Fruit fly (Drosophila melanogaster): Measurements from ENCODE around the gene Gyc88E.

DNA sequence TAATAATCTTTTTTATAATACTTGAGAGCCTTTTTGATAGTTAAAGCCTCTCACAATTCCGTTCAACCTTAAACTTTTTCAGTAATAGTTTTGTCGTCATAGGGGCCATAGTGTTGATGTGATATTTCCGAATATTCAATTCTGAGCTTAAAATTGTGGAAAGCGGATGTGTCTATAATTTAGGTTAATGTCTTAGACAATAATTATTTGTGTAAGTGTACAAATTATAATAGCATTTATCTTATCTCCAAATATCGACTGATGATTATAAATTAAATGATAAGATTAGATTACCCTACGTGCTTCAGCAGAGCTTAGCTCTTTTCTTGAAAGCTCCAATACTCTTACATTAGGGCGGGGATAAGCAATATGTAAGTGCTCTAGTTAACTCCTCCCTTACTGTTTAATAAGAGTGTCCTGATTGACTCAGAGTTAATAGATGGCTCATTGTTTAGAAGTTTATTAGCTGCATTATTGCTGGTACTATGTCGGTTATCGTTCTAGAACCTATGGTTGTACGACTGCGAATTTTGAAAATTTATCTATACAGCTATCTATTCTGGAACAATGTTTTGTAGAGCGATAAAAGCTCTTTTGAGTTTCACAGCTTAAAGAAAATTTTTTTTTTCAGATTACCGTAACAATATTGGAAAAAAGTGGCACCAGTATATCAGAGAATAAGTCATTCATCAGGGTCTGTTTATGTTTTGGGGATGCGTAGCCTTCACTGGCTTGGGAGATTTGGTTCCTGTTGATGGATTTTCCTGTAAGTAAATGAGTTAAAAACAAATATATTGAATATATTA is 11.0 kb upstream of the Gyc88E start:
- TF ChIP-seq h (optimal IDR thresholded peaks at IDR 0.05) (no peak), Sin3A (optimal IDR thresholded peaks at IDR 0.05) (no peak)
